Worm (Caenorhabditis elegans) whole organism, midembryonic: ENCODE results near the gene ttm-2.

Experiments
- flt-1 ChIP-seq: fragments of 200-800 bp; sonication (Bioruptor generic); IDR thresholded peaks from 2 replicates; pipeline ENCODE4 v1.3.6; 2022; ENCODE audit warnings: missing genetic modification characterization, missing compliant biosample characterization
- klf-2 ChIP-seq: fragments of 200-800 bp; sonication (Bioruptor generic); conservative IDR thresholded peaks from 2 replicates; pipeline ENCODE4 v1.3.6; 2022; ENCODE audit warnings: missing genetic modification reagents, missing genetic modification characterization, missing compliant biosample characterization
- ztf-23 ChIP-seq: fragments of 200-800 bp; sonication (Bioruptor generic); IDR thresholded peaks from 2 replicates; pipeline ENCODE4 v1.3.6; 2022; ENCODE audit warnings: missing genetic modification reagents, missing genetic modification characterization, missing compliant biosample characterization
- ztf-29 ChIP-seq: fragments of 200-800 bp; sonication (Bioruptor generic); IDR thresholded peaks from 2 replicates; pipeline ENCODE4 v1.3.6; 2022; ENCODE audit warnings: missing genetic modification reagents, missing genetic modification characterization, missing compliant biosample characterization

DNA sequence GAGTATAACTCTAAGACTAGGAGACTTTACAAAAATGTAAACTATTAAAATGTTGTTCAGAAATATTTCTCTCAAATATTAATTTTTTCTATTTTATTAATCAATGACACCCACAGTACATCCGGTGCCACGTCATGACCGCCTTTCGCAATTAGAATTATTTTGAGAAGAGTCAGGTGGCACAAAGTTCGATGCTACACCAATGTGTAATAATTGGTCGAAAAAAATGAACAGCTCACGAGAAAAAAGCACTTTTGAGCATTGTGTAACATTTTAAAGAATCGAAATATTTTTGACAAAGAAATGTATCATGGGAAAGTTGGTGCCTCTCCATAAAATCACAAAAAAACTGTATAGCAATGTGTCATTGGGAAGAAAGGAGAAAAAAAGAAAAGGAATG is 40.5 kb upstream of the ttm-2 start:
- TF ChIP-seq flt-1 (no peak), klf-2 (GFP tag; lab: Robert Waterston, UW) (no peak), ztf-29 (GFP tag; lab: Robert Waterston, UW) (no peak), ztf-23 (GFP tag; lab: Robert Waterston, UW) (no peak)
